Fruit fly (Drosophila melanogaster) whole organism, prepupa: Measurements from ENCODE around the gene SK.
A peak's percentile ranks its signal among the peaks of the same experiment; 100 is the strongest.

ENCODE experiments used
- dsx ChIP-seq: fragments of 200-800 bp; optimal IDR thresholded peaks from 3 replicates; lab custom pipeline; 2019; ENCODE audit warnings: missing biosample characterization, mild to moderate bottlenecking, missing genetic modification characterization, moderate library complexity; ENCODE audit not compliant: poor library complexity, severe bottlenecking
- eg ChIP-seq: fragments of 200-800 bp; sonication (Bioruptor generic); IDR thresholded peaks from 3 replicates; pipeline ENCODE4 v1.3.6; 2022; ENCODE audit warnings: missing biosample characterization, missing genetic modification characterization
- svp ChIP-seq: fragments of 200-800 bp; sonication (Bioruptor generic); peaks from one replicate; lab custom pipeline; 2016; ENCODE audit warnings: missing biosample characterization, missing genetic modification characterization
- topi ChIP-seq: fragments of 200-800 bp; sonication (Bioruptor generic); optimal IDR thresholded peaks from 3 replicates; lab custom pipeline; 2016; ENCODE audit warnings: missing biosample characterization, missing genetic modification characterization

DNA sequence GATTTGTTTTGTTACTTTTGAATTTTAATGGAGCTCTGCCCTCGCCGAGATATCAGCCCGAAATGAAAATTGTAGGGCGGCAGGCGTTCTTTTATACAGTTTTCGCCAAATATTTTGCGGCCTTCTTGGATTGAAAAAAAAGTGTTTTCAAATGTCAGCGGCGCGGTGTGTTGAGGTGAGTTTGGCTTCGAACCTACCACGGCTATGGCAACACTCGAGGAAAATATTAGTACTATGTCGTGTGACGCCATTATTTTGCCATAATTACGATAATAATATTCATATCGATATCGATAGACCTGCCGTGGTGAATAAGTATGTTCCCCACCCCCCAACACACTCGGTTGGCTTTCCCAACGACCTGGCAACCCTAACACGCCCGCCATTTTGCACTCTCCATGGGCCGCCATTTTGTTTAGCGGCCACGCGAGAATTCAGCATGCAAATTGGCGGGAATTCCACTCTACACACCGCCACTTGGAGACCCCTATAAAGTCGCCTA, 28.1 kb upstream of the SK start, which contains the start of the genes TrxT and dhd:
- TF ChIP-seq dsx (GFP tag; lab: Kevin White, UChicago) (no peak), topi (GFP tag; lab: Kevin White, UChicago) (no peak), svp (GFP tag; lab: Kevin White, UChicago) (no peak), eg (GFP tag; lab: Robert Waterston, UW) (peak; percentile 77)
